Worm (Caenorhabditis elegans) whole organism, L1 larva: ENCODE measurements around the gene ZC239.3.

Experiments
- C16A3.4 ChIP-seq: fragments of 150-350 bp; optimal IDR thresholded peaks from 2 replicates; lab custom pipeline; 2014; ENCODE audit warnings: missing biosample characterization, missing genetic modification characterization
- alr-1 ChIP-seq: fragments of 200-800 bp; sonication (Bioruptor generic); optimal IDR thresholded peaks from 2 replicates; lab custom pipeline; 2018; ENCODE audit warnings: borderline replicate concordance, mild to moderate bottlenecking, missing genetic modification characterization, missing compliant biosample characterization
- blmp-1 ChIP-seq: fragments of 150-350 bp; optimal IDR thresholded peaks from 2 replicates; lab custom pipeline; 2014; ENCODE audit warnings: missing biosample characterization, missing genetic modification characterization
- ceh-82 ChIP-seq, 3 experiments: fragments of 150-350 bp in 1 of 3; sonication (generic microtip) in 2 of 3; optimal IDR thresholded peaks; 2 replicates each; lab custom pipeline; 2014 to 2017; ENCODE audit warnings: missing biosample characterization in 3 of 3, missing genetic modification characterization in 3 of 3
- ceh-88 ChIP-seq: fragments of 200-800 bp; sonication (Bioruptor generic); IDR thresholded peaks from 2 replicates; pipeline ENCODE4 v1.3.6; 2022; ENCODE audit warnings: missing genetic modification characterization, missing compliant biosample characterization
- ceh-90 ChIP-seq: sonication (generic microtip); optimal IDR thresholded peaks from 2 replicates; lab custom pipeline; 2016; ENCODE audit warnings: missing genetic modification characterization, missing compliant biosample characterization
- ces-1 ChIP-seq: fragments of 150-350 bp; optimal IDR thresholded peaks from 2 replicates; lab custom pipeline; 2014; ENCODE audit warnings: missing biosample characterization, missing genetic modification reagents, missing genetic modification characterization
- dpl-1 ChIP-seq, 3 experiments: fragments of 150-350 bp in 2 of 3; sonication (generic microtip) in 1 of 3; optimal IDR thresholded peaks; 2 replicates each; lab custom pipeline; 2014 to 2017; ENCODE audit warnings: missing biosample characterization in 3 of 3, missing genetic modification characterization in 3 of 3, missing genetic modification reagents in 3 of 3
- dsc-1 ChIP-seq: sonication (generic microtip); optimal IDR thresholded peaks from 2 replicates; lab custom pipeline; 2016; ENCODE audit warnings: mild to moderate bottlenecking, missing genetic modification characterization, missing compliant biosample characterization
- egl-13 ChIP-seq: sonication (generic microtip); optimal IDR thresholded peaks from 2 replicates; lab custom pipeline; 2016; ENCODE audit warnings: missing genotype, missing genetic modification reagents, missing genetic modification characterization, missing compliant biosample characterization
- egl-27 ChIP-seq, 2 experiments: fragments of 150-350 bp in 1 of 2; sonication (generic microtip); optimal IDR thresholded peaks; 3 replicates each; lab custom pipeline; 2017 to 2018; ENCODE audit warnings: missing biosample characterization in 2 of 2, missing genetic modification characterization in 2 of 2, missing genetic modification reagents in 2 of 2
- elt-3 ChIP-seq, 6 experiments: fragments of 150-350 bp in 1 of 6; sonication (generic microtip); optimal IDR thresholded peaks; 2 replicates each; lab custom pipeline; 2017 to 2018; ENCODE audit warnings: missing biosample characterization in 6 of 6, missing genetic modification characterization in 6 of 6, inconsistent platforms in 1 of 6
- ets-5 ChIP-seq: fragments of 200-800 bp; sonication (Bioruptor generic); IDR thresholded peaks from 2 replicates; pipeline ENCODE4 v1.3.6; 2022; ENCODE audit warnings: missing genetic modification characterization, missing compliant biosample characterization
- fkh-10 ChIP-seq: sonication (generic microtip); optimal IDR thresholded peaks from 2 replicates; lab custom pipeline; 2017; ENCODE audit warnings: missing biosample characterization, missing genetic modification reagents, missing genetic modification characterization
- hlh-17 ChIP-seq: fragments of 200-800 bp; sonication (Bioruptor generic); optimal IDR thresholded peaks from 2 replicates; lab custom pipeline; 2018; ENCODE audit warnings: missing genetic modification characterization, mild to moderate bottlenecking, missing compliant biosample characterization, moderate library complexity, borderline replicate concordance
- irx-1 ChIP-seq: sonication (generic microtip); optimal IDR thresholded peaks from 2 replicates; lab custom pipeline; 2016; ENCODE audit warnings: missing genetic modification characterization, missing compliant biosample characterization
- lin-13 ChIP-seq: fragments of 150-350 bp; optimal IDR thresholded peaks from 2 replicates; lab custom pipeline; 2014; ENCODE audit warnings: missing biosample characterization, missing genetic modification reagents, missing genetic modification characterization
- lin-15B ChIP-seq: fragments of 150-350 bp; sonication (generic microtip); optimal IDR thresholded peaks from 3 replicates; lab custom pipeline; 2014; ENCODE audit warnings: missing biosample characterization, missing genetic modification characterization
- lin-35 ChIP-seq, 2 experiments: fragments of 150-350 bp; optimal IDR thresholded peaks; 2 replicates each; lab custom pipeline; 2014; ENCODE audit warnings: missing biosample characterization in 2 of 2, missing genetic modification characterization in 2 of 2, missing genetic modification reagents in 2 of 2
- lir-3 ChIP-seq: sonication (generic microtip); optimal IDR thresholded peaks from 2 replicates; lab custom pipeline; 2016; ENCODE audit warnings: mild to moderate bottlenecking, missing genetic modification characterization, moderate library complexity, missing compliant biosample characterization; ENCODE audit not compliant: poor library complexity
- lsy-2 ChIP-seq, 2 experiments: fragments of 150-350 bp; optimal IDR thresholded peaks; 2 replicates each; lab custom pipeline; 2014; ENCODE audit warnings: missing biosample characterization in 2 of 2, missing genetic modification characterization in 2 of 2
- nhr-237 ChIP-seq: fragments of 150-350 bp; optimal IDR thresholded peaks from 2 replicates; lab custom pipeline; 2014; ENCODE audit warnings: missing biosample characterization, missing genetic modification characterization
- nhr-47 ChIP-seq: sonication (generic microtip); optimal IDR thresholded peaks from 2 replicates; lab custom pipeline; 2016; ENCODE audit warnings: mild to moderate bottlenecking, missing genetic modification characterization, moderate library complexity, missing compliant biosample characterization
- nhr-84 ChIP-seq: sonication (generic microtip); optimal IDR thresholded peaks from 2 replicates; lab custom pipeline; 2017; ENCODE audit warnings: missing biosample characterization, missing genetic modification characterization
- nhr-90 ChIP-seq: sonication (generic microtip); optimal IDR thresholded peaks from 2 replicates; lab custom pipeline; 2016; ENCODE audit warnings: mild to moderate bottlenecking, missing genetic modification characterization, missing compliant biosample characterization; ENCODE audit not compliant: poor library complexity
- skn-1 ChIP-seq: fragments of 150-350 bp; optimal IDR thresholded peaks from 2 replicates; lab custom pipeline; 2014; ENCODE audit warnings: missing biosample characterization, missing genetic modification characterization
- snpc-4 ChIP-seq: fragments of 150-350 bp; optimal IDR thresholded peaks from 2 replicates; lab custom pipeline; 2014; ENCODE audit warnings: missing biosample characterization, missing genetic modification characterization
- snu-23 ChIP-seq: sonication (generic microtip); optimal IDR thresholded peaks from 2 replicates; lab custom pipeline; 2016; ENCODE audit warnings: missing genetic modification characterization, missing compliant biosample characterization
- swsn-7 ChIP-seq: sonication (generic microtip); optimal IDR thresholded peaks from 2 replicates; lab custom pipeline; 2016; ENCODE audit warnings: missing genetic modification characterization, missing compliant biosample characterization
- tbx-2 ChIP-seq: sonication (generic microtip); optimal IDR thresholded peaks from 2 replicates; lab custom pipeline; 2016; ENCODE audit warnings: missing genetic modification characterization, missing compliant biosample characterization
- unc-30 ChIP-seq: sonication (generic microtip); optimal IDR thresholded peaks from 2 replicates; lab custom pipeline; 2017; ENCODE audit warnings: missing biosample characterization, missing genetic modification characterization
- xbp-1 ChIP-seq: sonication (generic microtip); optimal IDR thresholded peaks from 2 replicates; lab custom pipeline; 2016; ENCODE audit warnings: missing genetic modification characterization, missing compliant biosample characterization

ZC239.3 gene

ce11 chrII:3251782-3252181 lies 35.9 kb downstream of the ZC239.3 start:
- TF ChIP-seq unc-30 (tag; lab: Kevin White, UChicago): no peak
- no peak for TF ChIP-seq lin-15B
- TF ChIP-seq dsc-1 (tag; lab: Kevin White, UChicago): no peak
- no peak for TF ChIP-seq ceh-88 (GFP tag; lab: Robert Waterston, UW)
- TF ChIP-seq skn-1 (tag; lab: Kevin White, UChicago): no peak
- no peak for TF ChIP-seq elt-3 (tag; optimal IDR thresholded peaks at IDR 0.05; lab: Kevin White, UChicago)
- no peak for TF ChIP-seq nhr-237 (tag; lab: Kevin White, UChicago)
- TF ChIP-seq ces-1 (GFP tag; lab: Kevin White, UChicago): no peak
- no peak for TF ChIP-seq dpl-1 (GFP tag; optimal IDR thresholded peaks at IDR 0.05; lab: Kevin White, UChicago)
- no peak for TF ChIP-seq ceh-82 (tag; optimal IDR thresholded peaks at IDR 0.05; lab: Kevin White, UChicago)
- TF ChIP-seq C16A3.4 (tag; lab: Kevin White, UChicago): no peak
- no peak for TF ChIP-seq alr-1 (tag; lab: Kevin White, UChicago)
- TF ChIP-seq lin-13 (GFP tag; lab: Kevin White, UChicago): no peak

ce11 chrII:3259254-3259653 lies 43.4 kb downstream of the ZC239.3 start, which contains the start of gene gcy-19:
TSS of gene gcy-19 (minus strand) at chrII:3259354.
- TF ChIP-seq ceh-90 (tag; lab: Kevin White, UChicago) (no peak), nhr-237 (tag; lab: Kevin White, UChicago) (no peak), fkh-10 (GFP tag; lab: Kevin White, UChicago) (no peak), egl-13 (no peak), xbp-1 (tag; lab: Kevin White, UChicago) (no peak), lsy-2 (tag; optimal IDR thresholded peaks at IDR 0.05; lab: Kevin White, UChicago) (no peak)

ce11 chrII:3262504-3262903 lies 46.6 kb downstream of the ZC239.3 start, which contains the start of gene F02E11.2:
TSS of gene F02E11.2 (plus strand) at chrII:3262804.
- TF ChIP-seq dsc-1 (tag; lab: Kevin White, UChicago) (no peak), alr-1 (tag; lab: Kevin White, UChicago) (no peak), blmp-1 (tag; lab: Kevin White, UChicago) (no peak), lir-3 (no peak), nhr-84 (tag; lab: Kevin White, UChicago) (no peak), nhr-47 (tag; lab: Kevin White, UChicago) (no peak), lin-15B (no peak), snpc-4 (no peak), ceh-88 (GFP tag; lab: Robert Waterston, UW) (no peak), swsn-7 (tag; lab: Kevin White, UChicago) (no peak), nhr-90 (no peak), ces-1 (GFP tag; lab: Kevin White, UChicago) (no peak), irx-1 (no peak), hlh-17 (GFP tag; lab: Kevin White, UChicago) (no peak), snu-23 (GFP tag; lab: Kevin White, UChicago) (no peak)
- TF ChIP-seq, all 84 proteins: peak for 0

ce11 chrII:3264704-3265103 lies 48.8 kb downstream of the ZC239.3 start:
- TF ChIP-seq egl-27 (tag; optimal IDR thresholded peaks at IDR 0.05; lab: Kevin White, UChicago) (no peak), tbx-2 (tag; lab: Kevin White, UChicago) (no peak), ets-5 (no peak), lin-13 (GFP tag; lab: Kevin White, UChicago) (no peak), lin-35 (GFP tag; optimal IDR thresholded peaks at IDR 0.05; lab: Kevin White, UChicago) (no peak)
